Fruit fly (Drosophila melanogaster) whole organism, embryonic: ENCODE data around the gene mRpS23.

Experiments
- CG10543 ChIP-seq: fragments of 200-800 bp; sonication (Bioruptor generic); optimal IDR thresholded peaks from 3 replicates; lab custom pipeline; 2017; ENCODE audit warnings: missing biosample characterization, mild to moderate bottlenecking, missing genetic modification characterization, moderate library complexity
- CG11560 ChIP-seq: fragments of 200-800 bp; sonication (Bioruptor generic); IDR thresholded peaks from 3 replicates; pipeline ENCODE4 v1.3.6; 2022; ENCODE audit warnings: missing biosample characterization, missing genetic modification characterization
- CG11695 ChIP-seq: fragments of 200-800 bp; sonication (Bioruptor generic); IDR thresholded peaks from 3 replicates; pipeline ENCODE4 v1.3.6; 2022; ENCODE audit warnings: missing biosample characterization, missing genetic modification characterization
- CG12659 ChIP-seq: fragments of 200-800 bp; sonication (Bioruptor generic); optimal IDR thresholded peaks from 3 replicates; lab custom pipeline; 2017; ENCODE audit warnings: mild to moderate bottlenecking, missing biosample characterization, missing genetic modification reagents, missing genetic modification characterization
- CG14860 ChIP-seq: fragments of 200-800 bp; sonication (Bioruptor generic); IDR thresholded peaks from 3 replicates; pipeline ENCODE4 v1.3.6; 2022; ENCODE audit warnings: missing biosample characterization, missing genetic modification characterization; ENCODE audit not compliant: partially characterized antibody
- CG16863 ChIP-seq: fragments of 200-800 bp; sonication (Bioruptor generic); optimal IDR thresholded peaks from 3 replicates; lab custom pipeline; 2016; ENCODE audit warnings: missing biosample characterization, missing genetic modification characterization
- CG2199 ChIP-seq: fragments of 200-800 bp; sonication (Bioruptor generic); IDR thresholded peaks from 3 replicates; pipeline ENCODE4 v1.3.6; 2022; ENCODE audit warnings: missing biosample characterization, missing genetic modification characterization
- CG2678 ChIP-seq: fragments of 200-800 bp; sonication (Bioruptor generic); optimal IDR thresholded peaks from 3 replicates; lab custom pipeline; 2019; ENCODE audit warnings: missing biosample characterization, mild to moderate bottlenecking, missing genetic modification characterization, moderate library complexity
- CG30431 ChIP-seq: fragments of 200-800 bp; sonication (Bioruptor generic); optimal IDR thresholded peaks from 2 replicates; lab custom pipeline; 2017; ENCODE audit warnings: missing biosample characterization, missing genetic modification characterization
- CG3281 ChIP-seq: fragments of 200-800 bp; sonication (Bioruptor generic); optimal IDR thresholded peaks from 3 replicates; lab custom pipeline; 2017; ENCODE audit warnings: missing biosample characterization, mild to moderate bottlenecking, missing genetic modification characterization
- CG3407 ChIP-seq: fragments of 200-800 bp; sonication (Bioruptor generic); optimal IDR thresholded peaks from 2 replicates; lab custom pipeline; 2018; ENCODE audit warnings: missing biosample characterization, mild to moderate bottlenecking, missing genetic modification characterization
- CG4617 ChIP-seq: fragments of 200-800 bp; sonication (Bioruptor generic); optimal IDR thresholded peaks from 3 replicates; lab custom pipeline; 2016; ENCODE audit warnings: missing biosample characterization, missing genetic modification characterization, borderline replicate concordance
- CG6765 ChIP-seq: fragments of 200-800 bp; sonication (Bioruptor generic); optimal IDR thresholded peaks from 3 replicates; lab custom pipeline; 2017; ENCODE audit warnings: missing biosample characterization, mild to moderate bottlenecking, missing genetic modification characterization
- CG9932 ChIP-seq: fragments of 200-800 bp; sonication (Bioruptor generic); IDR thresholded peaks from 2 replicates; pipeline ENCODE4 v1.3.6; 2022; ENCODE audit warnings: missing biosample characterization, missing genetic modification characterization
- CTCF ChIP-seq: fragments of 200-800 bp; sonication (Bioruptor generic); optimal IDR thresholded peaks from 2 replicates; lab custom pipeline; 2017; ENCODE audit warnings: missing biosample characterization, mild to moderate bottlenecking, missing genetic modification characterization, moderate library complexity
- Dip3 ChIP-seq: fragments of 200-800 bp; sonication (Bioruptor generic); optimal IDR thresholded peaks from 3 replicates; lab custom pipeline; 2016; ENCODE audit warnings: missing biosample characterization, missing genetic modification characterization
- Fer3 ChIP-seq: fragments of 200-800 bp; sonication (Bioruptor generic); optimal IDR thresholded peaks from 2 replicates; lab custom pipeline; 2018; ENCODE audit warnings: missing biosample characterization, mild to moderate bottlenecking, missing genetic modification characterization, moderate library complexity
- Gsc ChIP-seq: fragments of 200-800 bp; sonication (Bioruptor generic); IDR thresholded peaks from 2 replicates; pipeline ENCODE4 v1.3.6; 2022; ENCODE audit warnings: missing biosample characterization, missing genetic modification characterization
- Hand ChIP-seq: fragments of 200-800 bp; sonication (Bioruptor generic); optimal IDR thresholded peaks from 2 replicates; lab custom pipeline; 2017; ENCODE audit warnings: mild to moderate bottlenecking, missing biosample characterization, missing genetic modification reagents, missing genetic modification characterization
- Hey ChIP-seq: fragments of 200-800 bp; sonication (Bioruptor generic); optimal IDR thresholded peaks from 3 replicates; lab custom pipeline; 2018; ENCODE audit warnings: missing biosample characterization, mild to moderate bottlenecking, missing genetic modification characterization
- Hr78 ChIP-seq, 2 experiments: fragments of 200-800 bp in 1 of 2; fragments of >200 bp in 1 of 2; sonication (Bioruptor generic) in 1 of 2; optimal IDR thresholded peaks; 2 replicates each; lab custom pipeline; 2017 to 2019; ENCODE audit warnings: missing biosample characterization in 2 of 2, missing genetic modification characterization in 2 of 2, mild to moderate bottlenecking in 1 of 2, moderate library complexity in 1 of 2
- Jarid2 ChIP-seq: fragments of 200-800 bp; sonication (Bioruptor generic); optimal IDR thresholded peaks from 3 replicates; lab custom pipeline; 2017; ENCODE audit warnings: mild to moderate bottlenecking, missing biosample characterization, missing genetic modification reagents, missing genetic modification characterization
- Mes4 ChIP-seq: fragments of 200-800 bp; sonication (Bioruptor generic); optimal IDR thresholded peaks from 2 replicates; lab custom pipeline; 2016; ENCODE audit warnings: missing biosample characterization, missing genetic modification characterization
- NC2α ChIP-seq: fragments of 200-800 bp; sonication (Bioruptor generic); optimal IDR thresholded peaks from 2 replicates; lab custom pipeline; 2016; ENCODE audit warnings: missing biosample characterization, missing genetic modification characterization
- Opbp ChIP-seq: fragments of 200-800 bp; sonication (Bioruptor generic); IDR thresholded peaks from 3 replicates; pipeline ENCODE4 v1.3.6; 2022; ENCODE audit warnings: missing biosample characterization, missing genetic modification characterization; ENCODE audit not compliant: partially characterized antibody
- Rfx ChIP-seq: fragments of 200-800 bp; sonication (Bioruptor generic); IDR thresholded peaks from 2 replicates; pipeline ENCODE4 v1.3.6; 2022; ENCODE audit warnings: missing biosample characterization, missing genetic modification characterization
- Sox100B ChIP-seq: fragments of 200-800 bp; sonication (Bioruptor generic); optimal IDR thresholded peaks from 3 replicates; lab custom pipeline; 2018; ENCODE audit warnings: missing biosample characterization, mild to moderate bottlenecking, missing genetic modification characterization
- Vsx1 ChIP-seq: fragments of 200-800 bp; sonication (Bioruptor generic); optimal IDR thresholded peaks from 2 replicates; lab custom pipeline; 2017; ENCODE audit warnings: missing biosample characterization, mild to moderate bottlenecking, missing genetic modification characterization, missing genetic modification reagents
- Xbp1 ChIP-seq: fragments of 200-800 bp; sonication (Bioruptor generic); optimal IDR thresholded peaks from 3 replicates; lab custom pipeline; 2016; ENCODE audit warnings: missing biosample characterization, mild to moderate bottlenecking, missing genetic modification characterization
- abd-A ChIP-seq: fragments of 200-800 bp; sonication (Bioruptor generic); optimal IDR thresholded peaks from 3 replicates; lab custom pipeline; 2019; ENCODE audit warnings: missing biosample characterization, mild to moderate bottlenecking, missing genetic modification characterization, moderate library complexity
- ac ChIP-seq: fragments of 200-800 bp; sonication (Bioruptor generic); optimal IDR thresholded peaks from 3 replicates; lab custom pipeline; 2017; ENCODE audit warnings: missing biosample characterization, mild to moderate bottlenecking, missing genetic modification characterization
- ara ChIP-seq: fragments of 200-800 bp; sonication (Bioruptor generic); IDR thresholded peaks from 2 replicates; pipeline ENCODE4 v1.3.6; 2022; ENCODE audit warnings: missing biosample characterization, missing genetic modification characterization
- chif ChIP-seq, 2 experiments: fragments of 200-800 bp; sonication (Bioruptor generic); optimal IDR thresholded peaks; 3 replicates each; lab custom pipeline; 2016; ENCODE audit warnings: missing biosample characterization in 2 of 2, missing genetic modification characterization in 2 of 2
- chinmo ChIP-seq: fragments of 200-800 bp; sonication (Bioruptor generic); IDR thresholded peaks from 4 replicates; pipeline ENCODE4 v1.3.6; 2022; ENCODE audit warnings: missing biosample characterization, missing genetic modification characterization; ENCODE audit not compliant: partially characterized antibody
- dmrt99B ChIP-seq: fragments of 200-800 bp; sonication (Bioruptor generic); optimal IDR thresholded peaks from 2 replicates; lab custom pipeline; 2018; ENCODE audit warnings: missing biosample characterization, mild to moderate bottlenecking, missing genetic modification characterization, moderate library complexity
- exex ChIP-seq: fragments of 200-800 bp; sonication (Bioruptor generic); optimal IDR thresholded peaks from 4 replicates; lab custom pipeline; 2018; ENCODE audit warnings: missing biosample characterization, mild to moderate bottlenecking, missing genetic modification characterization, moderate library complexity
- fd102C ChIP-seq: fragments of 200-800 bp; sonication (Bioruptor generic); optimal IDR thresholded peaks from 2 replicates; lab custom pipeline; 2018; ENCODE audit warnings: missing biosample characterization, mild to moderate bottlenecking, missing genetic modification characterization, moderate library complexity
- gro ChIP-seq: fragments of 200-800 bp; sonication (Bioruptor generic); optimal IDR thresholded peaks from 2 replicates; lab custom pipeline; 2016; ENCODE audit warnings: missing biosample characterization, missing genetic modification characterization
- hkb ChIP-seq, 2 experiments: fragments of 200-800 bp in 1 of 2; fragments of >200 bp in 1 of 2; sonication (Bioruptor generic) in 1 of 2; IDR thresholded peaks in 1 of 2; optimal IDR thresholded peaks in 1 of 2; 2 replicates each; pipeline versions ENCODE4 v1.3.6 to Lab custom; 2017 to 2022; ENCODE audit warnings: missing biosample characterization in 1 of 2, missing genetic modification characterization in 1 of 2
- nom ChIP-seq: fragments of 200-800 bp; sonication (Bioruptor generic); optimal IDR thresholded peaks from 2 replicates; lab custom pipeline; 2017; ENCODE audit warnings: missing biosample characterization, missing genetic modification characterization, mild to moderate bottlenecking, moderate library complexity, missing genetic modification reagents
- org-1 ChIP-seq: fragments of 200-800 bp; sonication (Bioruptor generic); optimal IDR thresholded peaks from 2 replicates; lab custom pipeline; 2017; ENCODE audit warnings: missing biosample characterization, missing genetic modification characterization
- otp ChIP-seq: fragments of 200-800 bp; sonication (Bioruptor generic); IDR thresholded peaks from 3 replicates; pipeline ENCODE4, ENCODE4 v1.3.6; 2022; ENCODE audit warnings: missing biosample characterization, missing genetic modification characterization
- pan ChIP-seq, 4 experiments: fragments of >200 bp in 3 of 4; fragments of 200-800 bp in 1 of 4; sonication (Bioruptor generic) in 1 of 4; optimal IDR thresholded peaks in 3 of 4; IDR thresholded peaks in 1 of 4; 2 replicates each; pipeline versions ENCODE4 v1.3.6 to Lab custom; 2017 to 2022; ENCODE audit warnings: missing biosample characterization in 2 of 4, missing genetic modification characterization in 2 of 4, mixed read lengths in 1 of 4
- schlank ChIP-seq: fragments of 200-800 bp; sonication (Bioruptor generic); optimal IDR thresholded peaks from 2 replicates; lab custom pipeline; 2018; ENCODE audit warnings: missing biosample characterization, mild to moderate bottlenecking, missing genetic modification characterization
- sens ChIP-seq: fragments of 200-800 bp; sonication (Bioruptor generic); peaks from one replicate; lab custom pipeline; 2016; ENCODE audit warnings: missing biosample characterization, missing genetic modification characterization
- sim ChIP-seq: fragments of 200-800 bp; sonication (Bioruptor generic); IDR thresholded peaks from 2 replicates; pipeline ENCODE4 v1.3.6; 2022; ENCODE audit warnings: missing biosample characterization, missing genetic modification characterization
- slbo ChIP-seq: fragments of 200-800 bp; sonication (Bioruptor generic); IDR thresholded peaks from 2 replicates; pipeline ENCODE4 v1.3.6; 2022; ENCODE audit warnings: missing biosample characterization, missing genetic modification characterization
- z ChIP-seq: fragments of 200-800 bp; sonication (Bioruptor generic); IDR thresholded peaks from 3 replicates; pipeline ENCODE4 v1.3.6; 2022; ENCODE audit warnings: missing biosample characterization, missing genetic modification characterization

Gene mRpS23

dm6 chr2L:13839744-13840151, 4.9 kb upstream of the mRpS23 start (continued):
- no peak for TF ChIP-seq Opbp
- TF ChIP-seq org-1 = peak; percentile 86
- peak; percentile 85 for TF ChIP-seq Sox100B (GFP tag; lab: Kevin White, UChicago)
- peak; percentile 80 for TF ChIP-seq slbo (GFP tag; lab: Robert Waterston, UW)
- TF ChIP-seq Mes4 = peak; percentile 70
- peak; percentile 27 for TF ChIP-seq CG4617
- peak; percentile 42 for TF ChIP-seq schlank (tag; lab: Kevin White, UChicago)
- no peak for TF ChIP-seq z (GFP tag; lab: Robert Waterston, UW)
- TF ChIP-seq Hr78 (GFP tag; optimal IDR thresholded peaks at IDR 0.05; lab: Kevin White, UChicago) = peak in 1 of 2 experiments; percentile 72
- no peak for TF ChIP-seq CG11560 (tag; lab: Robert Waterston, UW)
- peak; percentile 77 to 82 for TF ChIP-seq chif (GFP tag; optimal IDR thresholded peaks at IDR 0.05; lab: Kevin White, UChicago)
- TF ChIP-seq nom (GFP tag; lab: Kevin White, UChicago) = peak; percentile 49
- TF ChIP-seq Hand (GFP tag; lab: Kevin White, UChicago) = peak; percentile 45
- peak; percentile 1 for TF ChIP-seq Jarid2 (GFP tag; lab: Kevin White, UChicago)
- TF ChIP-seq gro = peak; percentile 15
- TF ChIP-seq Gsc (GFP tag; lab: Robert Waterston, UW) = no peak
- peak; percentile 89 for TF ChIP-seq dmrt99B (tag; lab: Kevin White, UChicago)
- TF ChIP-seq CG30431 (GFP tag; lab: Kevin White, UChicago) = peak; percentile 68
- TF ChIP-seq CG11695 = peak; percentile 91
- no peak for TF ChIP-seq CG10543
- peak; percentile 9 for TF ChIP-seq ac
- TF ChIP-seq Dip3 (GFP tag; lab: Kevin White, UChicago) = peak; percentile 68

dm6 chr2L:13838647-13839390, 3.9 kb upstream of the mRpS23 start:
- peak; percentile 15 for TF ChIP-seq CG16863 (GFP tag; lab: Kevin White, UChicago)
- peak; percentile 34 for TF ChIP-seq CG3407 (GFP tag; lab: Kevin White, UChicago)
- peak; percentile 5 for TF ChIP-seq NC2α (GFP tag; lab: Kevin White, UChicago)
- no peak for TF ChIP-seq CTCF (GFP tag; lab: Kevin White, UChicago)
- TF ChIP-seq Vsx1 = peak; percentile 23
- TF ChIP-seq CG2199 (GFP tag; lab: Robert Waterston, UW) = 0 out of 3 replicates have a peak, but pooled peaks have one; percentile 18
- TF ChIP-seq CG2678 (tag; lab: Kevin White, UChicago) = peak; percentile 66
- TF ChIP-seq CG3281 (GFP tag; lab: Kevin White, UChicago) = peak; percentile 25
- TF ChIP-seq CG14860 (GFP tag; lab: Robert Waterston, UW) = no peak
- TF ChIP-seq ara = peak; percentile 37; the same call in 1 of the 2 replicates
- peak; percentile 42; the same call in 1 of the 2 replicates for TF ChIP-seq CG9932 (GFP tag; lab: Robert Waterston, UW)
- TF ChIP-seq hkb (optimal IDR thresholded peaks at IDR 0.05; lab: Kevin White, UChicago) = no peak
- peak; percentile 34; the same call in 1 of the 2 replicates for TF ChIP-seq hkb (GFP tag; IDR thresholded peaks at IDR 0.05; lab: Robert Waterston, UW)
- TF ChIP-seq chinmo = peak; percentile 72; the same call in 2 of the 4 replicates
- TF ChIP-seq Xbp1 = peak; percentile 2
- peak; percentile 82 for TF ChIP-seq exex (tag; lab: Kevin White, UChicago)
- TF ChIP-seq Hey = no peak
- TF ChIP-seq Fer3 (tag; lab: Kevin White, UChicago) = peak; percentile 8
- TF ChIP-seq fd102C (GFP tag; lab: Kevin White, UChicago) = peak; percentile 46
- peak; percentile 36 for TF ChIP-seq Rfx (GFP tag; lab: Robert Waterston, UW)
- TF ChIP-seq CG6765 = no peak
- TF ChIP-seq otp (GFP tag; lab: Robert Waterston, UW) = peak; percentile 5; the same call in 1 of the 3 replicates
- peak; percentile 24 for TF ChIP-seq CG12659 (GFP tag; lab: Kevin White, UChicago)
- TF ChIP-seq abd-A (tag; lab: Kevin White, UChicago) = peak; percentile 38
- TF ChIP-seq sim (GFP tag; lab: Robert Waterston, UW) = 0 out of 2 replicates have a peak, but pooled peaks have one; percentile 35
- TF ChIP-seq pan (optimal IDR thresholded peaks at IDR 0.05; lab: Kevin White, UChicago) = no peak
- TF ChIP-seq pan (GFP tag; optimal IDR thresholded peaks at IDR 0.05 in 1 of 2, IDR thresholded peaks at IDR 0.05 in 1 of 2) = peak in 1 of 2 experiments; percentile 22
- peak; percentile 84 for TF ChIP-seq sens
